Worm (Caenorhabditis elegans) whole organism, late embryonic: Measurements from ENCODE around the gene tasp-1.

ENCODE experiments used
- C08G9.2 ChIP-seq: sonication (generic microtip); optimal IDR thresholded peaks from 2 replicates; lab custom pipeline; 2016; ENCODE audit warnings: mild to moderate bottlenecking, missing genetic modification characterization, moderate library complexity, missing compliant biosample characterization
- C38D4.7 ChIP-seq: fragments of 200-800 bp; sonication (Bioruptor generic); optimal IDR thresholded peaks from 2 replicates; lab custom pipeline; 2018; ENCODE audit warnings: mild to moderate bottlenecking, missing genetic modification characterization, moderate library complexity, missing compliant biosample characterization
- K02D7.2 ChIP-seq: sonication (generic microtip); optimal IDR thresholded peaks from 2 replicates; lab custom pipeline; 2017; ENCODE audit warnings: mild to moderate bottlenecking, missing genetic modification characterization, missing compliant biosample characterization
- K09A11.1 ChIP-seq: sonication (generic microtip); optimal IDR thresholded peaks from 2 replicates; lab custom pipeline; 2017; ENCODE audit warnings: antibody characterized with exemption, mild to moderate bottlenecking, missing genetic modification characterization, missing compliant biosample characterization; ENCODE audit not compliant: insufficient read depth
- T23F11.4 ChIP-seq: fragments of 200-800 bp; sonication (Bioruptor generic); optimal IDR thresholded peaks from 2 replicates; lab custom pipeline; 2018; ENCODE audit warnings: mild to moderate bottlenecking, missing genetic modification characterization, missing compliant biosample characterization
- Y22D7AL.16 ChIP-seq: sonication (generic microtip); optimal IDR thresholded peaks from 2 replicates; lab custom pipeline; 2016; ENCODE audit warnings: missing genetic modification characterization, missing compliant biosample characterization
- ahr-1 ChIP-seq: sonication (generic microtip); optimal IDR thresholded peaks from 2 replicates; lab custom pipeline; 2016; ENCODE audit warnings: missing genetic modification characterization, missing compliant biosample characterization
- ama-1 ChIP-seq: fragments of 150-350 bp; optimal IDR thresholded peaks from 2 replicates; lab custom pipeline; 2014
- ceh-14 ChIP-seq: sonication (generic microtip); optimal IDR thresholded peaks from 2 replicates; lab custom pipeline; 2016; ENCODE audit warnings: missing genotype, missing genetic modification characterization, missing compliant biosample characterization
- ceh-18 ChIP-seq: sonication (generic microtip); optimal IDR thresholded peaks from 2 replicates; lab custom pipeline; 2016; ENCODE audit warnings: missing genetic modification characterization, missing compliant biosample characterization
- ceh-19 ChIP-seq: fragments of 200-800 bp; sonication (Bioruptor generic); optimal IDR thresholded peaks from 2 replicates; lab custom pipeline; 2018; ENCODE audit warnings: mild to moderate bottlenecking, missing genetic modification characterization, missing compliant biosample characterization
- ceh-2 ChIP-seq: sonication (generic microtip); optimal IDR thresholded peaks from 2 replicates; lab custom pipeline; 2016; ENCODE audit warnings: missing genotype, missing genetic modification characterization, missing compliant biosample characterization
- ceh-22 ChIP-seq: sonication (generic microtip); optimal IDR thresholded peaks from 2 replicates; lab custom pipeline; 2017; ENCODE audit warnings: missing biosample characterization, missing genetic modification characterization
- ceh-34 ChIP-seq: sonication (generic microtip); optimal IDR thresholded peaks from 2 replicates; lab custom pipeline; 2016; ENCODE audit warnings: mild to moderate bottlenecking, missing genetic modification characterization, missing compliant biosample characterization
- ceh-45 ChIP-seq: fragments of 200-800 bp; sonication (Bioruptor generic); IDR thresholded peaks from 2 replicates; pipeline ENCODE4 v1.3.6; 2022; ENCODE audit warnings: missing genetic modification reagents, missing genetic modification characterization, missing compliant biosample characterization
- ceh-48 ChIP-seq: sonication (generic microtip); optimal IDR thresholded peaks from 2 replicates; lab custom pipeline; 2016; ENCODE audit warnings: missing genetic modification characterization, inconsistent platforms, missing compliant biosample characterization
- ceh-9 ChIP-seq: sonication (generic microtip); optimal IDR thresholded peaks from 2 replicates; lab custom pipeline; 2016; ENCODE audit warnings: mild to moderate bottlenecking, missing genetic modification characterization, inconsistent platforms, missing compliant biosample characterization
- che-1 ChIP-seq: sonication (generic microtip); optimal IDR thresholded peaks from 2 replicates; lab custom pipeline; 2016; ENCODE audit warnings: mild to moderate bottlenecking, missing genetic modification characterization, missing compliant biosample characterization
- dve-1 ChIP-seq: sonication (generic microtip); optimal IDR thresholded peaks from 2 replicates; lab custom pipeline; 2017; ENCODE audit warnings: antibody characterized with exemption, mild to moderate bottlenecking, missing genetic modification characterization, missing compliant biosample characterization
- elt-2 ChIP-seq: sonication (generic microtip); optimal IDR thresholded peaks from 2 replicates; lab custom pipeline; 2016; ENCODE audit warnings: missing genetic modification reagents, missing genetic modification characterization, missing compliant biosample characterization
- elt-4 ChIP-seq: sonication (generic microtip); optimal IDR thresholded peaks from 2 replicates; lab custom pipeline; 2016; ENCODE audit warnings: missing genetic modification characterization, missing compliant biosample characterization
- ets-4 ChIP-seq: sonication (generic microtip); optimal IDR thresholded peaks from 2 replicates; lab custom pipeline; 2016; ENCODE audit warnings: missing genetic modification characterization, missing compliant biosample characterization
- fax-1 ChIP-seq: sonication (generic microtip); optimal IDR thresholded peaks from 2 replicates; lab custom pipeline; 2016; ENCODE audit warnings: missing genotype, missing genetic modification characterization, missing compliant biosample characterization
- fkh-10 ChIP-seq: fragments of 150-350 bp; optimal IDR thresholded peaks from 2 replicates; lab custom pipeline; 2014; ENCODE audit warnings: missing biosample characterization, missing genetic modification reagents, missing genetic modification characterization
- fkh-6 ChIP-seq: sonication (generic microtip); optimal IDR thresholded peaks from 2 replicates; lab custom pipeline; 2016; ENCODE audit warnings: missing genetic modification characterization, missing compliant biosample characterization
- gmeb-2 ChIP-seq: sonication (generic microtip); optimal IDR thresholded peaks from 2 replicates; lab custom pipeline; 2016; ENCODE audit warnings: missing genetic modification characterization, inconsistent platforms, missing compliant biosample characterization
- hlh-15 ChIP-seq: sonication (generic microtip); optimal IDR thresholded peaks from 2 replicates; lab custom pipeline; 2016; ENCODE audit warnings: missing genetic modification characterization, missing compliant biosample characterization
- hlh-30 ChIP-seq: sonication (generic microtip); optimal IDR thresholded peaks from 2 replicates; lab custom pipeline; 2017; ENCODE audit warnings: antibody characterized with exemption, missing genetic modification characterization, missing compliant biosample characterization; ENCODE audit not compliant: insufficient read depth
- hlh-6 ChIP-seq: sonication (generic microtip); optimal IDR thresholded peaks from 2 replicates; lab custom pipeline; 2016; ENCODE audit warnings: missing genotype, missing genetic modification characterization, missing compliant biosample characterization
- hlh-8 ChIP-seq: sonication (generic microtip); optimal IDR thresholded peaks from 2 replicates; lab custom pipeline; 2016; ENCODE audit warnings: missing genotype, missing genetic modification characterization, missing compliant biosample characterization
- lim-6 ChIP-seq: sonication (generic microtip); optimal IDR thresholded peaks from 2 replicates; lab custom pipeline; 2016; ENCODE audit warnings: missing genetic modification characterization, missing compliant biosample characterization
- lin-11 ChIP-seq: fragments of 200-800 bp; sonication (Bioruptor generic); optimal IDR thresholded peaks from 2 replicates; lab custom pipeline; 2018; ENCODE audit warnings: mild to moderate bottlenecking, missing genetic modification characterization, missing compliant biosample characterization
- madf-2 ChIP-seq: sonication (generic microtip); optimal IDR thresholded peaks from 2 replicates; lab custom pipeline; 2017; ENCODE audit warnings: missing genetic modification characterization, missing compliant biosample characterization
- mec-3 ChIP-seq: sonication (generic microtip); optimal IDR thresholded peaks from 2 replicates; lab custom pipeline; 2016; ENCODE audit warnings: borderline replicate concordance, missing genetic modification characterization, missing compliant biosample characterization
- nfya-1 ChIP-seq: sonication (generic microtip); optimal IDR thresholded peaks from 2 replicates; lab custom pipeline; 2017; ENCODE audit warnings: missing genetic modification characterization, mild to moderate bottlenecking, missing compliant biosample characterization, antibody characterized with exemption, moderate library complexity
- nhr-11 ChIP-seq: fragments of 150-350 bp; optimal IDR thresholded peaks from 2 replicates; lab custom pipeline; 2014; ENCODE audit warnings: missing biosample characterization, missing genetic modification characterization
- nhr-232 ChIP-seq: sonication (generic microtip); optimal IDR thresholded peaks from 2 replicates; lab custom pipeline; 2016; ENCODE audit warnings: missing genetic modification characterization, missing compliant biosample characterization
- odd-2 ChIP-seq: sonication (generic microtip); optimal IDR thresholded peaks from 2 replicates; lab custom pipeline; 2017; ENCODE audit warnings: antibody characterized with exemption, mild to moderate bottlenecking, missing genetic modification characterization, missing compliant biosample characterization
- pag-3 ChIP-seq: sonication (generic microtip); optimal IDR thresholded peaks from 2 replicates; lab custom pipeline; 2016; ENCODE audit warnings: missing compliant biosample characterization, missing genetic modification characterization, borderline replicate concordance
- pat-9 ChIP-seq: fragments of 200-800 bp; sonication (Bioruptor generic); optimal IDR thresholded peaks from 2 replicates; lab custom pipeline; 2018; ENCODE audit warnings: mild to moderate bottlenecking, missing genetic modification characterization, moderate library complexity, missing compliant biosample characterization
- pax-1 ChIP-seq: fragments of 150-350 bp; optimal IDR thresholded peaks from 2 replicates; lab custom pipeline; 2014; ENCODE audit warnings: missing biosample characterization, missing genetic modification characterization
- pha-2 ChIP-seq: sonication (generic microtip); optimal IDR thresholded peaks from 2 replicates; lab custom pipeline; 2017; ENCODE audit warnings: mild to moderate bottlenecking, missing genetic modification characterization, missing compliant biosample characterization
- pha-4 ChIP-seq: fragments of 150-350 bp; optimal IDR thresholded peaks from 2 replicates; lab custom pipeline; 2018; ENCODE audit warnings: missing biosample characterization, missing genetic modification reagents, missing genetic modification characterization
- pqm-1 ChIP-seq: sonication (generic microtip); optimal IDR thresholded peaks from 2 replicates; lab custom pipeline; 2016; ENCODE audit warnings: missing genetic modification characterization, missing compliant biosample characterization
- pros-1 ChIP-seq: fragments of 150-350 bp; optimal IDR thresholded peaks from 2 replicates; lab custom pipeline; 2014; ENCODE audit warnings: missing biosample characterization, missing genetic modification reagents, missing genetic modification characterization
- rnt-1 ChIP-seq: sonication (generic microtip); optimal IDR thresholded peaks from 2 replicates; lab custom pipeline; 2016; ENCODE audit warnings: missing genetic modification characterization, missing compliant biosample characterization
- sdc-2 ChIP-seq: sonication (generic microtip); optimal IDR thresholded peaks from 2 replicates; lab custom pipeline; 2016; ENCODE audit warnings: missing genotype, missing genetic modification characterization, missing compliant biosample characterization
- sox-2 ChIP-seq: fragments of 200-800 bp; sonication (Bioruptor generic); IDR thresholded peaks from 2 replicates; pipeline ENCODE4 v1.3.6; 2022; ENCODE audit warnings: missing genetic modification reagents, missing genetic modification characterization, missing compliant biosample characterization
- sox-4 ChIP-seq: sonication (generic microtip); optimal IDR thresholded peaks from 2 replicates; lab custom pipeline; 2017; ENCODE audit warnings: mild to moderate bottlenecking, missing genetic modification characterization, inconsistent platforms, missing compliant biosample characterization
- tbx-2 ChIP-seq: sonication (generic microtip); optimal IDR thresholded peaks from 2 replicates; lab custom pipeline; 2016; ENCODE audit warnings: missing genetic modification characterization, missing compliant biosample characterization
- ttx-3 ChIP-seq: sonication (generic microtip); optimal IDR thresholded peaks from 2 replicates; lab custom pipeline; 2016; ENCODE audit warnings: missing genetic modification reagents, missing genetic modification characterization, missing compliant biosample characterization
- unc-3 ChIP-seq, 2 experiments: fragments of 200-800 bp in 1 of 2; sonication (Bioruptor generic) in 1 of 2; sonication (generic microtip) in 1 of 2; conservative IDR thresholded peaks in 1 of 2; optimal IDR thresholded peaks in 1 of 2; 2 replicates each; pipeline versions ENCODE4 v1.3.6 to Lab custom; 2016 to 2022; ENCODE audit warnings: missing compliant biosample characterization in 2 of 2, missing genetic modification characterization in 2 of 2, missing genetic modification reagents in 1 of 2
- unc-55 ChIP-seq: sonication (generic microtip); optimal IDR thresholded peaks from 2 replicates; lab custom pipeline; 2017; ENCODE audit warnings: missing biosample characterization, missing genetic modification reagents, missing genetic modification characterization

Gene tasp-1

ce11 chrIII:10720170-10720569 lies 38.9 kb upstream of the tasp-1 start:
- TF ChIP-seq unc-55 (GFP tag; lab: Kevin White, UChicago) (peak; percentile 90), ceh-22 (no peak), nhr-11 (tag; lab: Kevin White, UChicago) (no peak), ama-1 (lab: Kevin White, UChicago) (no peak), lin-11 (tag; lab: Kevin White, UChicago) (no peak), pax-1 (no peak), ceh-48 (tag; lab: Kevin White, UChicago) (peak; percentile 87), pha-4 (tag; lab: Kevin White, UChicago) (no peak), che-1 (tag; lab: Kevin White, UChicago) (no peak), ceh-18 (tag; lab: Kevin White, UChicago) (peak; percentile 68), hlh-8 (tag; lab: Kevin White, UChicago) (no peak), hlh-30 (peak; percentile 82), mec-3 (no peak), gmeb-2 (tag; lab: Kevin White, UChicago) (no peak), elt-2 (tag; lab: Kevin White, UChicago) (peak; percentile 41), K09A11.1 (peak; percentile 29), ttx-3 (tag; lab: Kevin White, UChicago) (no peak), hlh-6 (tag; lab: Kevin White, UChicago) (no peak), fkh-6 (tag; lab: Kevin White, UChicago) (no peak), ceh-34 (peak; percentile 60), unc-3 (GFP tag; conservative IDR thresholded peaks at IDR 0.05; lab: Robert Waterston, UW) (no peak; the same call in 1 of the 2 replicates), unc-3 (tag; optimal IDR thresholded peaks at IDR 0.05; lab: Kevin White, UChicago) (no peak), nhr-232 (tag; lab: Kevin White, UChicago) (no peak), ceh-9 (tag; lab: Kevin White, UChicago) (no peak), pqm-1 (tag; lab: Kevin White, UChicago) (no peak), ceh-45 (GFP tag; lab: Robert Waterston, UW) (no peak), pat-9 (tag; lab: Kevin White, UChicago) (no peak), elt-4 (tag; lab: Kevin White, UChicago) (no peak), K02D7.2 (tag; lab: Kevin White, UChicago) (no peak), rnt-1 (tag; lab: Kevin White, UChicago) (peak; percentile 70), C08G9.2 (tag; lab: Kevin White, UChicago) (no peak), sox-2 (peak; percentile 17; the same call in 1 of the 2 replicates), nfya-1 (tag; lab: Kevin White, UChicago) (peak; percentile 99), pros-1 (tag; lab: Kevin White, UChicago) (peak; percentile 20), fax-1 (tag; lab: Kevin White, UChicago) (no peak), sdc-2 (tag; lab: Kevin White, UChicago) (no peak), pag-3 (tag; lab: Kevin White, UChicago) (no peak), T23F11.4 (no peak), ets-4 (no peak), pha-2 (no peak), madf-2 (no peak), ceh-14 (tag; lab: Kevin White, UChicago) (peak; percentile 49), dve-1 (tag; lab: Kevin White, UChicago) (no peak), hlh-15 (tag; lab: Kevin White, UChicago) (no peak), ceh-2 (tag; lab: Kevin White, UChicago) (peak; percentile 45), lim-6 (tag; lab: Kevin White, UChicago) (no peak), sox-4 (tag; lab: Kevin White, UChicago) (no peak), Y22D7AL.16 (tag; lab: Kevin White, UChicago) (no peak), ahr-1 (tag; lab: Kevin White, UChicago) (no peak), tbx-2 (tag; lab: Kevin White, UChicago) (peak; percentile 67), odd-2 (tag; lab: Kevin White, UChicago) (no peak), C38D4.7 (GFP tag; lab: Kevin White, UChicago) (no peak), ceh-19 (GFP tag; lab: Kevin White, UChicago) (peak; percentile 24), fkh-10 (GFP tag; lab: Kevin White, UChicago) (no peak)
